Worm (Caenorhabditis elegans) whole organism, L3 larva: ENCODE results near the gene str-243.

Experiments used
- nhr-28 ChIP-seq: fragments of 150-350 bp; optimal IDR thresholded peaks from 2 replicates; lab custom pipeline; 2014; ENCODE audit warnings: missing biosample characterization, missing genetic modification characterization
- pha-4 ChIP-seq: fragments of 150-350 bp; optimal IDR thresholded peaks from 2 replicates; lab custom pipeline; 2014; ENCODE audit warnings: missing biosample characterization, missing genetic modification reagents, missing genetic modification characterization

DNA sequence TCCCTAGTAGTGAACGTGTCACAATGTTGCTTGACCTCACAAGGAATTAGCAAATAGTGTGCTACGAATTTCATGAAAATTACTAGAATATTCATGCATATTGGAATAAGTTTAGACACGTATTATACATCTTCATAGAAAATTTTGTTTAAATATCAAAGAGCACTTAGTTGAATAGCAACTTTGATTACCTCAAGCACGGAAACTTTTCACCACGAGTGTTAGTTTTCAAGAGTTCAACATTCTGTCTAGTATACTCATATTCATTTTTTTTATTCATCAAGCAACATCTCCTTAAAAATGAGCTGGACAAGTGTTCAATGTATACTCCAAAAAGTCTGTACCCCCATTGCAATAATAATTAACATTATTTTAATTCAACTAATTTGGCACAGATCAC, at the start of gene str-243:
- TF ChIP-seq nhr-28 (tag; lab: Kevin White, UChicago) (no peak), pha-4 (tag; lab: Kevin White, UChicago) (no peak)
